Worm (Caenorhabditis elegans) whole organism, L2 larva: ENCODE results near the gene C25E10.5.

Source experiments
- R02D3.7 ChIP-seq: fragments of 150-350 bp; optimal IDR thresholded peaks from 2 replicates; lab custom pipeline; 2014; ENCODE audit warnings: missing biosample characterization, missing genetic modification characterization
- aly-2 ChIP-seq: fragments of 150-350 bp; optimal IDR thresholded peaks from 2 replicates; lab custom pipeline; 2014; ENCODE audit warnings: missing biosample characterization, missing genetic modification characterization
- ceh-16 ChIP-seq: fragments of 150-350 bp; optimal IDR thresholded peaks from 2 replicates; lab custom pipeline; 2014; ENCODE audit warnings: missing biosample characterization, missing genetic modification characterization
- egl-27 ChIP-seq: sonication (generic microtip); optimal IDR thresholded peaks from 3 replicates; lab custom pipeline; 2017; ENCODE audit warnings: missing biosample characterization, missing genetic modification reagents, missing genetic modification characterization
- fos-1 ChIP-seq: fragments of 150-350 bp; optimal IDR thresholded peaks from 2 replicates; lab custom pipeline; 2014; ENCODE audit warnings: missing biosample characterization, missing genetic modification characterization
- lsy-2 ChIP-seq, 2 experiments: fragments of 150-350 bp in 1 of 2; sonication (generic microtip) in 1 of 2; optimal IDR thresholded peaks; 2 replicates each; lab custom pipeline; 2014 to 2017; ENCODE audit warnings: missing biosample characterization in 2 of 2, missing genetic modification characterization in 2 of 2
- mdl-1 ChIP-seq, 2 experiments: fragments of 150-350 bp in 1 of 2; sonication (generic microtip) in 1 of 2; optimal IDR thresholded peaks; 2 replicates each; lab custom pipeline; 2017; ENCODE audit warnings: missing biosample characterization in 2 of 2, missing genetic modification characterization in 2 of 2
- nhr-129 ChIP-seq: fragments of 150-350 bp; optimal IDR thresholded peaks from 2 replicates; lab custom pipeline; 2014; ENCODE audit warnings: missing biosample characterization, missing genetic modification characterization
- nhr-77 ChIP-seq: fragments of 150-350 bp; optimal IDR thresholded peaks from 2 replicates; lab custom pipeline; 2014; ENCODE audit warnings: missing biosample characterization, missing genetic modification characterization
- skn-1 ChIP-seq: sonication (generic microtip); optimal IDR thresholded peaks from 2 replicates; lab custom pipeline; 2017; ENCODE audit warnings: missing biosample characterization, missing genetic modification characterization
- unc-39 ChIP-seq: fragments of 150-350 bp; optimal IDR thresholded peaks from 2 replicates; lab custom pipeline; 2014; ENCODE audit warnings: missing biosample characterization, missing genetic modification characterization
- unc-62 ChIP-seq: fragments of 150-350 bp; optimal IDR thresholded peaks from 2 replicates; lab custom pipeline; 2014; ENCODE audit warnings: missing biosample characterization, missing genetic modification reagents, missing genetic modification characterization
- zag-1 ChIP-seq: fragments of 150-350 bp; optimal IDR thresholded peaks from 2 replicates; lab custom pipeline; 2014; ENCODE audit warnings: missing biosample characterization, missing genetic modification characterization

- no peak for TF ChIP-seq fos-1 (tag; lab: Kevin White, UChicago)
- TF ChIP-seq lsy-2 (tag; optimal IDR thresholded peaks at IDR 0.05; lab: Kevin White, UChicago), result no peak
- TF ChIP-seq nhr-129 (tag; lab: Kevin White, UChicago), result no peak
- TF ChIP-seq unc-62 (GFP tag; lab: Kevin White, UChicago), result no peak
- no peak for TF ChIP-seq skn-1 (tag; lab: Kevin White, UChicago)
- TF ChIP-seq mdl-1 (tag; optimal IDR thresholded peaks at IDR 0.05; lab: Kevin White, UChicago), result no peak
- TF ChIP-seq aly-2 (tag; lab: Kevin White, UChicago), result no peak
- no peak for TF ChIP-seq ceh-16 (tag; lab: Kevin White, UChicago)
- TF ChIP-seq R02D3.7 (tag; lab: Kevin White, UChicago), result no peak
- no peak for TF ChIP-seq nhr-77 (tag; lab: Kevin White, UChicago)
- no peak for TF ChIP-seq egl-27 (tag; lab: Kevin White, UChicago)
- no peak for TF ChIP-seq unc-39 (tag; lab: Kevin White, UChicago)
- TF ChIP-seq zag-1 (tag; lab: Kevin White, UChicago), result no peak
Observed at ce11 chrV:9024713-9025112, 5.6 kb upstream of the C25E10.5 start, which contains the start of gene bus-1.
